Worm (Caenorhabditis elegans): ENCODE measurements around the gene D2062.5.

DNA sequence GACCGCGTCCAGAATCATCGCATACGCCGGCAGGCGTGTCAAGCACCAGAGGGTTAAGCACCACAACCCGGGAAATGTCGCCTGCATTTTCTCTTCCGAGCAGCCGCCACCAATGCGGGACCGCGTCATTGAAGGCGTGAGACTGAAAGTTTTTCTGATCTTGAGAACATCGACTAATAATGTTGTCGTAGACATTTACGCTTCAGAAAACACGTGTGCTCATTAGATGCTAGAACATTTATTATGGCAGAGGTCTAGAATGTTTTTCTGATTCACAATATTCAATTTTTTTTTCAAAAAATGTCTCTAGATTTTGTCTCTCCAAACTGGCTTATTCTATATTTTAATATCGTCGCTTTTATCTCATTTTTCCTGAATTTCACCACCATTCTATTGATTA, 34.0 kb downstream of the D2062.5 start, which contains the start of gene sri-47:
- no peak for TF ChIP-seq ama-1 (optimal IDR thresholded peaks at IDR 0.05)
- TF ChIP-seq tbx-11 (GFP tag; IDR thresholded peaks at IDR 0.05), result no peak
- TF ChIP-seq F13C5.2 (tag; optimal IDR thresholded peaks at IDR 0.05), result no peak
- TF ChIP-seq tra-4 (tag; optimal IDR thresholded peaks at IDR 0.05), result no peak
- TF ChIP-seq sea-1 (GFP tag; conservative IDR thresholded peaks at IDR 0.05), result no peak
- TF ChIP-seq flt-1 (GFP tag; IDR thresholded peaks at IDR 0.05), result no peak
- no peak for TF ChIP-seq pes-1 (GFP tag; IDR thresholded peaks at IDR 0.05)
- TF ChIP-seq aly-1 (tag; optimal IDR thresholded peaks at IDR 0.05), result no peak
- no peak for TF ChIP-seq B0310.2 (tag; optimal IDR thresholded peaks at IDR 0.05)
- no peak for TF ChIP-seq hmg-4 (GFP tag; optimal IDR thresholded peaks at IDR 0.05)
- TF ChIP-seq ceh-13 (GFP tag; optimal IDR thresholded peaks at IDR 0.05), result no peak
